Fruit fly (Drosophila melanogaster) whole organism, embryonic: ENCODE data around the gene CG14882.
A peak's percentile ranks its signal among the peaks of the same experiment; 100 is the strongest.

Experiments
- Blimp-1 ChIP-seq: fragments of 200-800 bp; sonication (Bioruptor generic); optimal IDR thresholded peaks from 3 replicates; lab custom pipeline; 2018; ENCODE audit warnings: missing biosample characterization, missing genetic modification characterization, mild to moderate bottlenecking, moderate library complexity, missing genetic modification reagents
- CG10321 ChIP-seq: fragments of 200-800 bp; sonication (Bioruptor generic); IDR thresholded peaks from 2 replicates; pipeline ENCODE4 v1.3.6; 2022; ENCODE audit warnings: missing biosample characterization, missing genetic modification characterization
- CG10543 ChIP-seq: fragments of 200-800 bp; sonication (Bioruptor generic); optimal IDR thresholded peaks from 3 replicates; lab custom pipeline; 2017; ENCODE audit warnings: missing biosample characterization, mild to moderate bottlenecking, missing genetic modification characterization, moderate library complexity
- CG12299 ChIP-seq: fragments of 200-800 bp; sonication (Bioruptor generic); optimal IDR thresholded peaks from 2 replicates; lab custom pipeline; 2018; ENCODE audit warnings: missing biosample characterization, mild to moderate bottlenecking, missing genetic modification characterization
- CG12659 ChIP-seq: fragments of 200-800 bp; sonication (Bioruptor generic); optimal IDR thresholded peaks from 3 replicates; lab custom pipeline; 2017; ENCODE audit warnings: mild to moderate bottlenecking, missing biosample characterization, missing genetic modification reagents, missing genetic modification characterization
- CG13894 ChIP-seq: fragments of 200-800 bp; sonication (Bioruptor generic); optimal IDR thresholded peaks from 3 replicates; lab custom pipeline; 2018; ENCODE audit warnings: missing biosample characterization, mild to moderate bottlenecking, missing genetic modification characterization, moderate library complexity
- CG15601 ChIP-seq: fragments of 200-800 bp; sonication (Bioruptor generic); optimal IDR thresholded peaks from 3 replicates; lab custom pipeline; 2019; ENCODE audit warnings: missing biosample characterization, mild to moderate bottlenecking, missing genetic modification characterization, moderate library complexity
- CG17328 ChIP-seq: fragments of 200-800 bp; sonication (Bioruptor generic); IDR thresholded peaks from 2 replicates; pipeline ENCODE4 v1.3.6; 2022; ENCODE audit warnings: missing biosample characterization, missing genetic modification characterization
- CG2116 ChIP-seq: fragments of 200-800 bp; sonication (Bioruptor generic); optimal IDR thresholded peaks from 3 replicates; lab custom pipeline; 2018; ENCODE audit warnings: missing biosample characterization, mild to moderate bottlenecking, missing genetic modification characterization
- CG31388 ChIP-seq: fragments of 200-800 bp; sonication (Bioruptor generic); optimal IDR thresholded peaks from 2 replicates; lab custom pipeline; 2016; ENCODE audit warnings: missing biosample characterization, missing genetic modification characterization
- CG3163 ChIP-seq: fragments of 200-800 bp; sonication (Bioruptor generic); optimal IDR thresholded peaks from 3 replicates; lab custom pipeline; 2016; ENCODE audit warnings: missing biosample characterization, missing genetic modification characterization
- CG7556 ChIP-seq: fragments of 200-800 bp; sonication (Bioruptor generic); optimal IDR thresholded peaks from 2 replicates; lab custom pipeline; 2017; ENCODE audit warnings: missing biosample characterization, mild to moderate bottlenecking, missing genetic modification characterization
- CG7928 ChIP-seq: fragments of 200-800 bp; sonication (Bioruptor generic); optimal IDR thresholded peaks from 2 replicates; lab custom pipeline; 2017; ENCODE audit warnings: missing biosample characterization, mild to moderate bottlenecking, missing genetic modification characterization
- CG8388 ChIP-seq: fragments of 200-800 bp; sonication (Bioruptor generic); optimal IDR thresholded peaks from 2 replicates; lab custom pipeline; 2019; ENCODE audit warnings: missing biosample characterization, mild to moderate bottlenecking, missing genetic modification characterization, moderate library complexity
- CG8924 ChIP-seq: fragments of 200-800 bp; optimal IDR thresholded peaks from 3 replicates; lab custom pipeline; 2019; ENCODE audit warnings: missing biosample characterization, mild to moderate bottlenecking, missing genetic modification characterization, moderate library complexity
- Dip3 ChIP-seq: fragments of 200-800 bp; sonication (Bioruptor generic); optimal IDR thresholded peaks from 3 replicates; lab custom pipeline; 2016; ENCODE audit warnings: missing biosample characterization, missing genetic modification characterization
- E2f1 ChIP-seq: fragments of 200-800 bp; sonication (Bioruptor generic); IDR thresholded peaks from 2 replicates; pipeline ENCODE4 v1.3.6; 2022; ENCODE audit warnings: missing biosample characterization, missing genetic modification characterization
- Fer2 ChIP-seq: fragments of 200-800 bp; sonication (Bioruptor generic); optimal IDR thresholded peaks from 2 replicates; lab custom pipeline; 2018; ENCODE audit warnings: missing biosample characterization, mild to moderate bottlenecking, missing genetic modification characterization, moderate library complexity
- Hand ChIP-seq: fragments of 200-800 bp; sonication (Bioruptor generic); optimal IDR thresholded peaks from 2 replicates; lab custom pipeline; 2017; ENCODE audit warnings: mild to moderate bottlenecking, missing biosample characterization, missing genetic modification reagents, missing genetic modification characterization
- HmgZ ChIP-seq: fragments of 200-800 bp; sonication (Bioruptor generic); optimal IDR thresholded peaks from 2 replicates; lab custom pipeline; 2018; ENCODE audit warnings: missing biosample characterization, mild to moderate bottlenecking, missing genetic modification characterization
- Mes4 ChIP-seq: fragments of 200-800 bp; sonication (Bioruptor generic); optimal IDR thresholded peaks from 2 replicates; lab custom pipeline; 2016; ENCODE audit warnings: missing biosample characterization, missing genetic modification characterization
- Opbp ChIP-seq: fragments of 200-800 bp; sonication (Bioruptor generic); IDR thresholded peaks from 3 replicates; pipeline ENCODE4 v1.3.6; 2022; ENCODE audit warnings: missing biosample characterization, missing genetic modification characterization; ENCODE audit not compliant: partially characterized antibody
- PHDP ChIP-seq: fragments of 200-800 bp; sonication (Bioruptor generic); optimal IDR thresholded peaks from 3 replicates; lab custom pipeline; 2018; ENCODE audit warnings: missing biosample characterization, mild to moderate bottlenecking, missing genetic modification characterization, moderate library complexity
- Trl ChIP-seq, 3 experiments: fragments of >200 bp in 2 of 3; fragments of 200-800 bp in 1 of 3; sonication (Bioruptor generic) in 1 of 3; optimal IDR thresholded peaks; 2 replicates in 1 of 3; 3 replicates in 2 of 3; lab custom pipeline; 2016 to 2017; ENCODE audit warnings: missing biosample characterization in 1 of 3, missing genetic modification characterization in 1 of 3
- aop ChIP-seq: fragments of 200-800 bp; sonication (Bioruptor generic); IDR thresholded peaks from 2 replicates; pipeline ENCODE4 v1.3.6; 2022; ENCODE audit warnings: missing biosample characterization, missing genetic modification characterization
- bowl ChIP-seq: fragments of 200-800 bp; sonication (Bioruptor generic); IDR thresholded peaks from 2 replicates; pipeline ENCODE4 v1.3.6; 2022; ENCODE audit warnings: missing biosample characterization, missing genetic modification characterization
- cg ChIP-seq: fragments of 200-800 bp; sonication (Bioruptor generic); optimal IDR thresholded peaks from 3 replicates; lab custom pipeline; 2019; ENCODE audit warnings: missing biosample characterization, mild to moderate bottlenecking, missing genetic modification characterization, moderate library complexity
- crol ChIP-seq: fragments of 200-800 bp; sonication (Bioruptor generic); IDR thresholded peaks from 2 replicates; pipeline ENCODE4 v1.3.6; 2022; ENCODE audit warnings: missing biosample characterization, missing genetic modification characterization
- crp ChIP-seq, 2 experiments: fragments of 200-800 bp; sonication (Bioruptor generic); optimal IDR thresholded peaks; 2 replicates in 1 of 2; 3 replicates in 1 of 2; lab custom pipeline; 2017; ENCODE audit warnings: missing biosample characterization in 2 of 2, missing genetic modification characterization in 2 of 2, mild to moderate bottlenecking in 1 of 2, moderate library complexity in 1 of 2
- danr ChIP-seq: fragments of 200-800 bp; sonication (Bioruptor generic); IDR thresholded peaks from 2 replicates; pipeline ENCODE4 v1.3.6; 2022; ENCODE audit warnings: missing biosample characterization, missing genetic modification characterization
- dati ChIP-seq: fragments of 200-800 bp; sonication (Bioruptor generic); IDR thresholded peaks from 2 replicates; pipeline ENCODE4 v1.3.6; 2022; ENCODE audit warnings: missing biosample characterization, missing genetic modification characterization
- dysf ChIP-seq: fragments of 200-800 bp; sonication (Bioruptor generic); IDR thresholded peaks from 3 replicates; pipeline ENCODE4 v1.3.6; 2022; ENCODE audit warnings: missing biosample characterization, missing genetic modification characterization
- fu2 ChIP-seq: fragments of 200-800 bp; sonication (Bioruptor generic); optimal IDR thresholded peaks from 2 replicates; lab custom pipeline; 2016; ENCODE audit warnings: missing biosample characterization, missing genetic modification characterization
- gro ChIP-seq: fragments of 200-800 bp; sonication (Bioruptor generic); optimal IDR thresholded peaks from 2 replicates; lab custom pipeline; 2016; ENCODE audit warnings: missing biosample characterization, missing genetic modification characterization
- h ChIP-seq: fragments of >200 bp; optimal IDR thresholded peaks from 2 replicates; lab custom pipeline; 2017
- ham ChIP-seq: fragments of 200-800 bp; sonication (Bioruptor generic); IDR thresholded peaks from 2 replicates; pipeline ENCODE4 v1.3.6; 2022; ENCODE audit warnings: missing biosample characterization, missing genetic modification characterization
- hkb ChIP-seq, 2 experiments: fragments of 200-800 bp in 1 of 2; fragments of >200 bp in 1 of 2; sonication (Bioruptor generic) in 1 of 2; IDR thresholded peaks in 1 of 2; optimal IDR thresholded peaks in 1 of 2; 2 replicates each; pipeline versions ENCODE4 v1.3.6 to Lab custom; 2017 to 2022; ENCODE audit warnings: missing biosample characterization in 1 of 2, missing genetic modification characterization in 1 of 2
- jing ChIP-seq: fragments of 200-800 bp; sonication (Bioruptor generic); optimal IDR thresholded peaks from 2 replicates; lab custom pipeline; 2018; ENCODE audit warnings: missing biosample characterization, mild to moderate bottlenecking, missing genetic modification characterization
- klu ChIP-seq: fragments of 200-800 bp; sonication (Bioruptor generic); IDR thresholded peaks from 2 replicates; pipeline ENCODE4 v1.3.6; 2022; ENCODE audit warnings: missing biosample characterization, missing genetic modification characterization
- nau ChIP-seq: fragments of 200-800 bp; sonication (Bioruptor generic); optimal IDR thresholded peaks from 3 replicates; lab custom pipeline; 2017; ENCODE audit warnings: missing biosample characterization, mild to moderate bottlenecking, missing genetic modification characterization, missing genetic modification reagents
- nerfin-1 ChIP-seq: fragments of 200-800 bp; sonication (Bioruptor generic); optimal IDR thresholded peaks from 3 replicates; lab custom pipeline; 2019; ENCODE audit warnings: missing biosample characterization, mild to moderate bottlenecking, missing genetic modification characterization, moderate library complexity
- nerfin-2 ChIP-seq: fragments of 200-800 bp; sonication (Bioruptor generic); IDR thresholded peaks from 2 replicates; pipeline ENCODE4 v1.3.6; 2022; ENCODE audit warnings: missing biosample characterization, missing genetic modification characterization; ENCODE audit not compliant: partially characterized antibody
- nom ChIP-seq: fragments of 200-800 bp; sonication (Bioruptor generic); optimal IDR thresholded peaks from 2 replicates; lab custom pipeline; 2017; ENCODE audit warnings: missing biosample characterization, missing genetic modification characterization, mild to moderate bottlenecking, moderate library complexity, missing genetic modification reagents
- onecut ChIP-seq: fragments of 200-800 bp; sonication (Bioruptor generic); IDR thresholded peaks from 2 replicates; pipeline ENCODE4 v1.3.6; 2022; ENCODE audit warnings: missing biosample characterization, missing genetic modification characterization
- pb ChIP-seq: fragments of 200-800 bp; sonication (Bioruptor generic); optimal IDR thresholded peaks from 3 replicates; lab custom pipeline; 2016; ENCODE audit warnings: missing biosample characterization, missing genetic modification characterization
- pzg ChIP-seq: fragments of 200-800 bp; sonication (Bioruptor generic); optimal IDR thresholded peaks from 3 replicates; lab custom pipeline; 2018; ENCODE audit warnings: missing biosample characterization, mild to moderate bottlenecking, missing genetic modification characterization, moderate library complexity
- stwl ChIP-seq: fragments of 200-800 bp; sonication (Bioruptor generic); optimal IDR thresholded peaks from 3 replicates; lab custom pipeline; 2018; ENCODE audit warnings: missing biosample characterization, mild to moderate bottlenecking, missing genetic modification characterization, moderate library complexity
- vnd ChIP-seq: fragments of 200-800 bp; sonication (Bioruptor generic); IDR thresholded peaks from 3 replicates; pipeline ENCODE4 v1.3.6; 2022; ENCODE audit warnings: missing biosample characterization, missing genetic modification characterization; ENCODE audit not compliant: partially characterized antibody
- wek ChIP-seq: fragments of 200-800 bp; sonication (Bioruptor generic); optimal IDR thresholded peaks from 3 replicates; lab custom pipeline; 2018; ENCODE audit warnings: missing biosample characterization, mild to moderate bottlenecking, missing genetic modification characterization, moderate library complexity
- zen ChIP-seq: fragments of 200-800 bp; sonication (Bioruptor generic); optimal IDR thresholded peaks from 3 replicates; lab custom pipeline; 2018; ENCODE audit warnings: missing biosample characterization, mild to moderate bottlenecking, missing genetic modification characterization, moderate library complexity

CG14882 gene

DNA sequence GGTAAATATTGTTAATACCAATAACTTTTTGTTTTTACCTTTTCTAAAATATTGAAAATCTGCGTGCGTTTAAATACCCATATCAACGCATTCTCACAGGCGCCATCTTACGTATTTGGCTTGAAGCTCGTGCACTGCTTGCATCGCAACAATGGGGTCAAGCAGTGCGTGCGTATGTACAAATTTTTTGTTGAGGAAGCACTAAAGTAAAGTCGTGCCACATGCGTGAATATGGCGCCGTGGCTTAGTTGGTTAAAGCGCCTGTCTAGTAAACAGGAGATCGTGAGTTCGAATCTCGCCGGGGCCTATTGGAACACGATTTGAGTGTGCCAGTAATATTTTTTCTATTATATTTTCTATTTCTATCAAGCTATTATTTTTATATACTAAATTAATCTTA is 11.3 kb upstream of the CG14882 start (continued):
- TF ChIP-seq Dip3 (GFP tag; lab: Kevin White, UChicago) = peak; percentile 16
- TF ChIP-seq klu (GFP tag; lab: Robert Waterston, UW) = no peak
- TF ChIP-seq nom (GFP tag; lab: Kevin White, UChicago) = no peak
- TF ChIP-seq Hand (GFP tag; lab: Kevin White, UChicago) = no peak
- TF ChIP-seq CG7556 = no peak
- no peak for TF ChIP-seq nau (GFP tag; lab: Kevin White, UChicago)
- TF ChIP-seq Mes4 (GFP tag; lab: Kevin White, UChicago) = peak; percentile 19
- no peak for TF ChIP-seq cg (GFP tag; lab: Kevin White, UChicago)
- no peak for TF ChIP-seq bowl
- no peak for TF ChIP-seq dati (GFP tag; lab: Robert Waterston, UW)
- no peak for TF ChIP-seq CG31388
- peak; percentile 13 for TF ChIP-seq CG10543 (GFP tag; lab: Kevin White, UChicago)
- peak; percentile 8 for TF ChIP-seq pb (GFP tag; lab: Kevin White, UChicago)
- peak; percentile 37; the same call in 1 of the 2 replicates for TF ChIP-seq onecut
- TF ChIP-seq dysf (GFP tag; lab: Robert Waterston, UW) = peak; percentile 18; the same call in 1 of the 3 replicates
- TF ChIP-seq ham (GFP tag; lab: Robert Waterston, UW) = no peak
- no peak for TF ChIP-seq Fer2 (tag; lab: Kevin White, UChicago)
- peak; percentile 71 for TF ChIP-seq wek (GFP tag; lab: Kevin White, UChicago)
- TF ChIP-seq Trl (optimal IDR thresholded peaks at IDR 0.05; lab: Kevin White, UChicago) = no peak
- TF ChIP-seq Trl (GFP tag; optimal IDR thresholded peaks at IDR 0.05; lab: Kevin White, UChicago) = peak; percentile 60
- TF ChIP-seq CG17328 = no peak
- TF ChIP-seq jing = no peak
- no peak for TF ChIP-seq CG8388 (GFP tag; lab: Kevin White, UChicago)
- TF ChIP-seq aop = 0 out of 2 replicates have a peak, but pooled peaks have one; percentile 47
- no peak for TF ChIP-seq CG10321 (GFP tag; lab: Robert Waterston, UW)
- TF ChIP-seq Blimp-1 (GFP tag; lab: Kevin White, UChicago) = no peak
- TF ChIP-seq CG3163 (GFP tag; lab: Kevin White, UChicago) = peak; percentile 55
- peak; percentile 71 for TF ChIP-seq gro
- no peak for TF ChIP-seq h (lab: Kevin White, UChicago)
- peak; percentile 10 for TF ChIP-seq pzg (GFP tag; lab: Kevin White, UChicago)
- TF ChIP-seq E2f1 (GFP tag; lab: Robert Waterston, UW) = no peak
- TF ChIP-seq crol (GFP tag; lab: Robert Waterston, UW) = no peak
- TF ChIP-seq fu2 (GFP tag; lab: Kevin White, UChicago) = no peak
- no peak for TF ChIP-seq CG12299
- no peak for TF ChIP-seq crp (GFP tag; optimal IDR thresholded peaks at IDR 0.05; lab: Kevin White, UChicago)
- no peak for TF ChIP-seq CG7928 (GFP tag; lab: Kevin White, UChicago)
- TF ChIP-seq CG8924 (tag; lab: Kevin White, UChicago) = peak; percentile 2
- TF ChIP-seq zen = peak; percentile 26
- TF ChIP-seq nerfin-1 (tag; lab: Kevin White, UChicago) = peak; percentile 28
- peak; percentile 84 for TF ChIP-seq HmgZ (tag; lab: Kevin White, UChicago)
- no peak for TF ChIP-seq danr
- peak; percentile 83 for TF ChIP-seq Opbp (GFP tag; lab: Robert Waterston, UW)
- peak; percentile 45; the same call in 2 of the 3 replicates for TF ChIP-seq vnd (GFP tag; lab: Robert Waterston, UW)
- TF ChIP-seq PHDP = no peak
- no peak for TF ChIP-seq CG2116 (GFP tag; lab: Kevin White, UChicago)
- peak; percentile 37 for TF ChIP-seq hkb (optimal IDR thresholded peaks at IDR 0.05; lab: Kevin White, UChicago)
- no peak for TF ChIP-seq hkb (GFP tag; IDR thresholded peaks at IDR 0.05; lab: Robert Waterston, UW)
- peak; percentile 79 for TF ChIP-seq stwl (tag; lab: Kevin White, UChicago)
- TF ChIP-seq CG15601 (tag; lab: Kevin White, UChicago) = peak; percentile 31
- no peak for TF ChIP-seq CG13894 (tag; lab: Kevin White, UChicago)
- TF ChIP-seq nerfin-2 (GFP tag; lab: Robert Waterston, UW) = peak; percentile 71
- TF ChIP-seq CG12659 (GFP tag; lab: Kevin White, UChicago) = no peak
